Worm (Caenorhabditis elegans) whole organism, L4 larva: ENCODE results near the gene F36D4.4.

Experiments used
- F37D6.2 ChIP-seq: sonication (generic microtip); optimal IDR thresholded peaks from 2 replicates; lab custom pipeline; 2016; ENCODE audit warnings: mild to moderate bottlenecking, missing genetic modification characterization, missing compliant biosample characterization
- R02D3.7 ChIP-seq: fragments of 150-350 bp; sonication (generic microtip); optimal IDR thresholded peaks from 3 replicates; lab custom pipeline; 2014; ENCODE audit warnings: missing biosample characterization, missing genetic modification characterization
- Y48G9A.11 ChIP-seq: fragments of 200-800 bp; sonication (Bioruptor generic); IDR thresholded peaks from 2 replicates; pipeline ENCODE4 v1.3.6; 2022; ENCODE audit warnings: missing genetic modification reagents, missing genetic modification characterization, missing compliant biosample characterization
- ces-1 ChIP-seq: fragments of 150-350 bp; sonication (generic microtip); optimal IDR thresholded peaks from 4 replicates; lab custom pipeline; 2014; ENCODE audit warnings: missing biosample characterization, missing genetic modification reagents, missing genetic modification characterization
- daf-16 ChIP-seq, 3 experiments: sonication (generic microtip); optimal IDR thresholded peaks; 2 replicates each; lab custom pipeline; 2016 to 2017; ENCODE audit warnings: missing genetic modification characterization in 3 of 3, missing genetic modification reagents in 3 of 3, mild to moderate bottlenecking in 2 of 3, missing compliant biosample characterization in 2 of 3, missing biosample characterization in 1 of 3, moderate library complexity in 1 of 3
- egl-27 ChIP-seq: sonication (generic microtip); optimal IDR thresholded peaks from 3 replicates; lab custom pipeline; 2017; ENCODE audit warnings: missing biosample characterization, missing genetic modification reagents, missing genetic modification characterization
- lim-7 ChIP-seq: fragments of 200-800 bp; sonication (Bioruptor generic); IDR thresholded peaks from 2 replicates; pipeline ENCODE4 v1.3.6; 2022; ENCODE audit warnings: missing genetic modification characterization, missing compliant biosample characterization
- mep-1 ChIP-seq: fragments of 150-350 bp; sonication (generic microtip); optimal IDR thresholded peaks from 3 replicates; lab custom pipeline; 2014; ENCODE audit warnings: missing biosample characterization, missing genetic modification characterization
- nhr-11 ChIP-seq: fragments of 150-350 bp; optimal IDR thresholded peaks from 2 replicates; lab custom pipeline; 2014; ENCODE audit warnings: missing biosample characterization, missing genetic modification characterization
- nhr-25 ChIP-seq: sonication (generic microtip); optimal IDR thresholded peaks from 2 replicates; lab custom pipeline; 2017; ENCODE audit warnings: missing genetic modification characterization, mild to moderate bottlenecking, missing compliant biosample characterization, antibody characterized with exemption, moderate library complexity, borderline replicate concordance; ENCODE audit not compliant: insufficient read depth
- nhr-76 ChIP-seq: fragments of 150-350 bp; optimal IDR thresholded peaks from 2 replicates; lab custom pipeline; 2014; ENCODE audit warnings: missing biosample characterization, missing genetic modification characterization
- spr-3 ChIP-seq: fragments of 200-800 bp; sonication (Bioruptor generic); optimal IDR thresholded peaks from 2 replicates; lab custom pipeline; 2018; ENCODE audit warnings: mild to moderate bottlenecking, missing genetic modification characterization, missing compliant biosample characterization
- unc-39 ChIP-seq: sonication (generic microtip); optimal IDR thresholded peaks from 2 replicates; lab custom pipeline; 2017; ENCODE audit warnings: missing biosample characterization, missing genetic modification characterization
- vab-7 ChIP-seq: fragments of 200-800 bp; sonication (Bioruptor generic); IDR thresholded peaks from 2 replicates; pipeline ENCODE4 v1.3.6; 2022; ENCODE audit warnings: missing genetic modification reagents, missing genetic modification characterization, missing compliant biosample characterization

DNA sequence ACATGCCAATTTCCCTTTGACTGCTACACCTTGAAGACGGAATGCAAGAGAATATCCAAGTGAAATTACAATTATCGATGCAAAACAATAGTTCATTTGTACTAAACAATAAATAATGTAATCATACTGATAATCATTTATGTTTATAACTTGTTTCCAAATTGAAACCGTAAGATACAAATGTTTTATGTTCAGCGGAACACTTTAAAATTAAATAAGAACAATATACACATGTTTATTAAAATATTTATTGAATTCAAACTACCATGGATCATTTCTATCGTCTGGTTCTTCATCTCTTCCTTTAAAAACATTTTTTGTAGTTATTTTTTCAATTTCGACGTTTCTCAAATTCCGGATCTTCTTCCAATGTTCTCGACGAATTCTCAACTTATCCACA lies 59.0 kb downstream of the F36D4.4 start, which contains the start of gene ttr-40:
- TF ChIP-seq spr-3 (GFP tag; lab: Kevin White, UChicago) (no peak), vab-7 (GFP tag; lab: Robert Waterston, UW) (no peak), nhr-25 (no peak), R02D3.7 (no peak), unc-39 (no peak), nhr-11 (tag; lab: Kevin White, UChicago) (no peak), F37D6.2 (tag; lab: Kevin White, UChicago) (no peak), daf-16 (GFP tag; optimal IDR thresholded peaks at IDR 0.05; lab: Kevin White, UChicago) (no peak), daf-16 (tag; optimal IDR thresholded peaks at IDR 0.05; lab: Kevin White, UChicago) (no peak), ces-1 (GFP tag; lab: Kevin White, UChicago) (no peak), lim-7 (GFP tag; lab: Robert Waterston, UW) (no peak), mep-1 (tag; lab: Kevin White, UChicago) (no peak), Y48G9A.11 (GFP tag; lab: Robert Waterston, UW) (no peak), egl-27 (no peak), nhr-76 (tag; lab: Kevin White, UChicago) (no peak)
